Worm (Caenorhabditis elegans): ENCODE measurements around the gene Y69E1A.3.

ce11 chrIV:10978641-10979040 lies 26.5 kb downstream of the Y69E1A.3 start:
- TF ChIP-seq F37D6.2 (tag; optimal IDR thresholded peaks at IDR 0.05) = no peak
- no peak for TF ChIP-seq daf-16 (GFP tag; optimal IDR thresholded peaks at IDR 0.05)
- TF ChIP-seq daf-16 (tag; optimal IDR thresholded peaks at IDR 0.05) = no peak
- TF ChIP-seq gei-8 (GFP tag; optimal IDR thresholded peaks at IDR 0.05) = no peak
- TF ChIP-seq Y48G9A.11 (GFP tag; IDR thresholded peaks at IDR 0.05) = no peak
- no peak for TF ChIP-seq ztf-11 (tag; optimal IDR thresholded peaks at IDR 0.05)
- TF ChIP-seq mep-1 (tag; optimal IDR thresholded peaks at IDR 0.05) = no peak
- no peak for TF ChIP-seq duxl-1 (tag; optimal IDR thresholded peaks at IDR 0.05; ENCODE audit: poor library complexity)
- TF ChIP-seq unc-62 (GFP tag; optimal IDR thresholded peaks at IDR 0.05 in 1 of 2) = no peak
- TF ChIP-seq unc-62 (tag; optimal IDR thresholded peaks at IDR 0.05) = no peak
- TF ChIP-seq ceh-44 (GFP tag; IDR thresholded peaks at IDR 0.05) = no peak

All from whole organism, L4 larva.